Worm (Caenorhabditis elegans): ENCODE measurements around the gene vab-8.

The vab-8 gene

DNA sequence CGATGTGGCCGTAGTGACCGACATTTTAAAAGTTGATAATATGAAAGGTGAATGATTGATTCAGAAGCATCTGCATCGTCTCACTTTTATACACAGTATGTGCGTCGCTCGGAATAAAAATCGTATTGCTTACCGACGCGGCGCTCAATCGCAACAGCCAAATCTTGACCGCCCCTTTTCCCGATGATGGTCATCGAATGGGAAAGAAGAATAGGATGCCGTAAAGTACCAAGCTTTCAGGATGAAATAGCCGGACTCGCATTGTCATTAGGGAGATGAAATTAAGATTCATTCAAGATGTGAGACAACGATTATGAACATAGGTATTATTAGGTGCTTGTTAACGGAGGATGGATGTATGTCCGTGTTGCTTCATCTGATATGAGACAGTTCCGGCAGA is 14.6 kb upstream of the vab-8 start, which contains the start of gene lon-3 (continued):
- TF ChIP-seq tbp1 (GFP tag; optimal IDR thresholded peaks at IDR 0.05) (no peak), F55B11.4 (tag; optimal IDR thresholded peaks at IDR 0.05; ENCODE audit: borderline replicate concordance, insufficient read depth) (no peak), B0261.1 (tag; optimal IDR thresholded peaks at IDR 0.05) (no peak), hmg-20 (GFP tag; IDR thresholded peaks at IDR 0.05) (no peak), Y53F4B.3 (GFP tag; IDR thresholded peaks at IDR 0.05) (no peak), cebp-2 (GFP tag; IDR thresholded peaks at IDR 0.05) (no peak)

DNA sequence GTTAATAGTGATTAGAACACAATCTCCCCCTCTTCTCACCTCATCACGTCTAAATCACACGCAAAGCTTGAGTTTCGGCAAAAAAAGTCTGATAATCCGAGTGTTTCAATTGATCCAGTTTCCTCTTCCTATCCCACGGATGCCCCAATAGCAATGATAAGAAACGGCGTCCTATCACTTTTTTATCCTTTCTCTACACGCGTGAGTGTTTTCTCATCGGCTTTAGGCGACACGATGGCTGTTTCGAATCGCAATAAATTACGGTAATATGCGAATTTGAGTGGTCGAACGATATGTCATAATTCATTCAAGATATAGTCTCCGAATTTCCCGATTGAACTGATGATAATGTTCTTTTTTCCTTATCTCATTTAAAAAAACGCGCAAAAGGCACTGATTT is 13.7 kb upstream of the vab-8 start:
- TF ChIP-seq madf-3 (GFP tag; IDR thresholded peaks at IDR 0.05) (no peak), nfyb-1 (GFP tag; IDR thresholded peaks at IDR 0.05) (no peak), hmg-20 (GFP tag; IDR thresholded peaks at IDR 0.05) (no peak), ztf-28 (GFP tag; IDR thresholded peaks at IDR 0.05) (no peak), F55B11.4 (tag; optimal IDR thresholded peaks at IDR 0.05; ENCODE audit: borderline replicate concordance, insufficient read depth) (no peak), repo-1 (tag; optimal IDR thresholded peaks at IDR 0.05) (no peak), him-1 (tag; optimal IDR thresholded peaks at IDR 0.05) (no peak), hsf-1 (GFP tag; IDR thresholded peaks at IDR 0.05) (no peak), ceh-100 (GFP tag; IDR thresholded peaks at IDR 0.05) (no peak), xnd-1 (tag; optimal IDR thresholded peaks at IDR 0.05) (no peak), somi-1 (GFP tag; optimal IDR thresholded peaks at IDR 0.05) (no peak), nhr-90 (tag; optimal IDR thresholded peaks at IDR 0.05) (no peak), ceh-91 (GFP tag; IDR thresholded peaks at IDR 0.05) (no peak), tbp1 (GFP tag; optimal IDR thresholded peaks at IDR 0.05) (no peak)

DNA sequence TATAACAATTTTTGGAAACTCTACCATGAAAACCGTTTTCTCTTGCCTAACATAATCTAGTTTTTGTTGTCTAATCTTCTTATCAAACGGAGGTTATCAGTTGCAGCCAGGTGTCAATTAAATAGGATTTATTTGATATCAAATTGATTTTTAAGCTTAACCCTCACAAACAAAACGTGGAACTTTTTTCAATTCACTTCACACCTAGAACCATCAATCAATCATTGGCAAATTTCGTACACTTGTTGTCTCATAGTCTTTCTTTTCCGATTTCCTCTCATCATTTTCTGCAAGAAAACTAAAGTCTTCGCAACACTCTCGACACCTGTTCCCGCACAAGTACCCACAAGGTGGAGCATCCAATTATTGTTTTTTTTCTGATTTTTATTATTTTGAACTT is 4.4 kb upstream of the vab-8 start:
- TF ChIP-seq let-607 (tag; optimal IDR thresholded peaks at IDR 0.05) (peak; percentile 96), nhr-80 (tag; optimal IDR thresholded peaks at IDR 0.05) (peak; percentile 70), snpc-4 (GFP tag; optimal IDR thresholded peaks at IDR 0.05) (no peak), snpc-4 (tag; optimal IDR thresholded peaks at IDR 0.05) (no peak)

DNA sequence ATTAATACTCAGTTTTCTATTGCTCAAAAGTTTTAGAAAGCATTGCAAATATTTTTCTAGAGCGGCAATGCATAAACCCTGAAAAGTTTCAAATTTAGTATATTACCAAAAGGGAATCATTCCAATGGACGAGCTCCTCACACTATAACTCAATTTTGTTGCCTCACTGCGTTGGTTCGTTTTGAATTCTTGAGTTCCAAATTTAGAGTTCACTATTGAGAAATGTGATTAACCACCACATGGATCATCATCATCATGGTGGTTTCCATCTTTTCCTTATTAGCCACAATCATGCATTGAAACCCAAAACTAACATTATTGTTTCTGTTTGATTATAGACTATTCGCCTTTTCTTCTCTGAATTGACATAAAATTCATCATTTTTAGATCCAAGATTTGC is 3.2 kb upstream of the vab-8 start:
- TF ChIP-seq ccch-3 (GFP tag; optimal IDR thresholded peaks at IDR 0.05) (no peak), F10E7.11 (tag; optimal IDR thresholded peaks at IDR 0.05) (no peak), dpl-1 (GFP tag; optimal IDR thresholded peaks at IDR 0.05) (no peak), F52B5.7 (tag; optimal IDR thresholded peaks at IDR 0.05) (no peak), snpc-1.1 (tag; optimal IDR thresholded peaks at IDR 0.05; ENCODE audit: insufficient read depth) (no peak), lin-54 (GFP tag; optimal IDR thresholded peaks at IDR 0.05) (no peak), chd-7 (tag; optimal IDR thresholded peaks at IDR 0.05) (no peak), snpc-3.4 (tag; optimal IDR thresholded peaks at IDR 0.05) (no peak), ztf-3 (GFP tag; optimal IDR thresholded peaks at IDR 0.05) (no peak)

DNA sequence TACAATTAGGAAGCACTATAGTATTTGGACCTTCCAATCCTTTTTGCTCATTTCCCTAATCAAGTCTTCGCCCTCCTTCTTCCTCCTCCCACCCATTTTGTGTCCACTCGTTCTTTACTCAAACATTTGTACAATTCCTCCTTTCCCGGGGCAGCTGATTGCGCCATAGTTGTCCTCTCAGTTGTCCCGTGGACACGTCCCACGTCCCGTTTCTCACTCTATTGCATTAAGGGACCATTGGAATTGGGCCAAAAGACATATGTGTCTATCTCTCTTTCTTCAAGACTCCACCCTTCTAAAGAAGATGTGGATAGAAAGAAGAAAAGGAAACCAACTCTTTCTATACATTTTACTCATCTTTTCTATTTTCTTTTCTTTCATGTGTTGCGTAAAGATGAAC is 2.0 kb upstream of the vab-8 start:
- TF ChIP-seq somi-1 (GFP tag; optimal IDR thresholded peaks at IDR 0.05) (no peak), snpc-1.1 (tag; optimal IDR thresholded peaks at IDR 0.05; ENCODE audit: insufficient read depth) (no peak), F33H1.4 (GFP tag; IDR thresholded peaks at IDR 0.05) (no peak), nhr-179 (tag; optimal IDR thresholded peaks at IDR 0.05) (no peak), ztf-26 (tag; optimal IDR thresholded peaks at IDR 0.05) (no peak), snpc-4 (GFP tag; optimal IDR thresholded peaks at IDR 0.05) (no peak), snpc-4 (tag; optimal IDR thresholded peaks at IDR 0.05) (no peak), F52B5.7 (tag; optimal IDR thresholded peaks at IDR 0.05) (no peak), B0261.1 (tag; optimal IDR thresholded peaks at IDR 0.05) (no peak), lin-35 (GFP tag; optimal IDR thresholded peaks at IDR 0.05) (no peak), madf-10 (tag; optimal IDR thresholded peaks at IDR 0.05) (no peak), ccch-3 (GFP tag; optimal IDR thresholded peaks at IDR 0.05) (no peak), him-1 (tag; optimal IDR thresholded peaks at IDR 0.05) (no peak)

Data from whole organism, young adult.